Worm (Caenorhabditis elegans): Measurements from ENCODE around the gene clec-165.

Gene clec-165

ce11 chrIV:1231589-1231988 is 15.1 kb downstream of the clec-165 start, which contains the start of gene W09G12.6:
Gene W09G12.6 (plus strand): TSS chrIV:1231889.
- TF ChIP-seq elt-1 (tag; optimal IDR thresholded peaks at IDR 0.05; ENCODE audit: borderline replicate concordance, insufficient read depth) = no peak
- no peak for TF ChIP-seq mls-2 (tag; optimal IDR thresholded peaks at IDR 0.05)
- TF ChIP-seq cnd-1 (tag; optimal IDR thresholded peaks at IDR 0.05) = no peak
- no peak for TF ChIP-seq tbx-8 (GFP tag; optimal IDR thresholded peaks at IDR 0.05)
- no peak for TF ChIP-seq sptf-1 (tag; optimal IDR thresholded peaks at IDR 0.05)
- TF ChIP-seq sem-2 (GFP tag; optimal IDR thresholded peaks at IDR 0.05) = no peak
- no peak for TF ChIP-seq flh-1 (GFP tag; optimal IDR thresholded peaks at IDR 0.05)
- no peak for TF ChIP-seq nhr-12 (tag; optimal IDR thresholded peaks at IDR 0.05)
- TF ChIP-seq lsy-2 (tag; optimal IDR thresholded peaks at IDR 0.05) = no peak
- no peak for TF ChIP-seq pha-4 (tag; optimal IDR thresholded peaks at IDR 0.05)

ce11 chrIV:1228675-1229130 is 18.0 kb downstream of the clec-165 start, which contains the start of gene W09G12.7:
Gene W09G12.7 (plus strand): TSS chrIV:1229080.
- no peak for TF ChIP-seq unc-120 (tag; optimal IDR thresholded peaks at IDR 0.05; ENCODE audit: poor library complexity, severe bottlenecking)
- TF ChIP-seq ham-2 (GFP tag; optimal IDR thresholded peaks at IDR 0.05) = no peak

DNA sequence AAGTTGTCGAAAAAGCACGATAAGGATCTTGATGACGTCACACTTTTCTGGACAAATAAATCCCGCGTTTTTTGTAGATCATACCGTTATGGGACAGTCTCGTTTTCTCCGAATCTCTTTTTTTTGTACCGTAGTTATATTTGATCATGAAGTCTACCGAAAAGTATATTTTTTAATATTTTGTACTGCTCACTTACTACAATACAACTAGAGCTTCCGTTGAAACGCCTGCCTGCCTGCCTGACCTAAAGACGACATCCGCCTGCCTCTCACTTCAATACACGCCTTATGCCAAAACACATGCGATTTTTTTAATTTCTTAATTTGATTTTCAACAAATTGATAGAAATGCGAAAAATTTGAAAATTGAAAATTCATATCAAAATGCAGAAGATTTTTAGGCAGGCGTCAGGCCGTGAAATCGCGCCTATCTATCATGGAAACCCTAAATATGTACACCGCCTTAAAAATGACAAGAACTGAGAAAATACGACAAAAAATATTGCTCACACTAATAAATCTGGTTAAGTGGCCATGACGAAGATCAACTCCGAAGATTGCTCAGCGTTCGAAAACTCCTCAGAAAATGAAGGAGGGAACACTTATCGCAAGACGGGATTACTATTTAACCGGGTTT is 21.0 kb downstream of the clec-165 start, which contains the start of gene W09G12.8:
W09G12.8 (plus strand) TSS at position 587 of the 637 bp plus-strand sequence.
- TF ChIP-seq nhr-12 (tag; optimal IDR thresholded peaks at IDR 0.05) = no peak
- peak; percentile 0 for TF ChIP-seq zip-8 (tag; optimal IDR thresholded peaks at IDR 0.05)

ce11 chrIV:1224781-1225180 is 21.9 kb downstream of the clec-165 start:
- TF ChIP-seq M03D4.4 (tag; optimal IDR thresholded peaks at IDR 0.05) (no peak), nhr-12 (tag; optimal IDR thresholded peaks at IDR 0.05) (no peak), zip-8 (tag; optimal IDR thresholded peaks at IDR 0.05) (no peak), flh-1 (GFP tag; optimal IDR thresholded peaks at IDR 0.05) (no peak), mls-2 (tag; optimal IDR thresholded peaks at IDR 0.05) (no peak), ham-2 (GFP tag; optimal IDR thresholded peaks at IDR 0.05) (no peak), unc-39 (tag; optimal IDR thresholded peaks at IDR 0.05) (no peak), ceh-43 (GFP tag; optimal IDR thresholded peaks at IDR 0.05) (no peak), nhr-237 (tag; optimal IDR thresholded peaks at IDR 0.05) (no peak), elt-3 (tag; optimal IDR thresholded peaks at IDR 0.05) (no peak), cnd-1 (tag; optimal IDR thresholded peaks at IDR 0.05) (no peak), mab-5 (tag; optimal IDR thresholded peaks at IDR 0.05) (no peak), bed-3 (GFP tag; optimal IDR thresholded peaks at IDR 0.05) (no peak), ces-1 (GFP tag; optimal IDR thresholded peaks at IDR 0.05) (no peak), lin-32 (GFP tag; optimal IDR thresholded peaks at IDR 0.05) (no peak), nhr-2 (tag; optimal IDR thresholded peaks at IDR 0.05) (no peak), drap-1 (GFP tag; optimal IDR thresholded peaks at IDR 0.05) (no peak)

ce11 chrIV:1221167-1221566 is 25.5 kb downstream of the clec-165 start, which contains the start of gene W09G12.10:
Gene W09G12.10 (minus strand): TSS chrIV:1221287.
- TF ChIP-seq ham-2 (GFP tag; optimal IDR thresholded peaks at IDR 0.05) (peak; percentile 73), lsy-2 (tag; optimal IDR thresholded peaks at IDR 0.05) (no peak), bed-3 (GFP tag; optimal IDR thresholded peaks at IDR 0.05) (no peak), ces-1 (GFP tag; optimal IDR thresholded peaks at IDR 0.05) (peak; percentile 19), nhr-2 (tag; optimal IDR thresholded peaks at IDR 0.05) (no peak)

- TF ChIP-seq elt-3 (tag; optimal IDR thresholded peaks at IDR 0.05) = no peak
- no peak for TF ChIP-seq flh-1 (GFP tag; optimal IDR thresholded peaks at IDR 0.05)
- no peak for TF ChIP-seq unc-39 (tag; optimal IDR thresholded peaks at IDR 0.05)
- no peak for TF ChIP-seq blmp-1 (tag; optimal IDR thresholded peaks at IDR 0.05)
- no peak for TF ChIP-seq tbx-8 (GFP tag; optimal IDR thresholded peaks at IDR 0.05)
- no peak for TF ChIP-seq ceh-43 (GFP tag; optimal IDR thresholded peaks at IDR 0.05)
- no peak for TF ChIP-seq mab-5 (tag; optimal IDR thresholded peaks at IDR 0.05)
- TF ChIP-seq nhr-2 (tag; optimal IDR thresholded peaks at IDR 0.05) = no peak
- no peak for TF ChIP-seq M03D4.4 (tag; optimal IDR thresholded peaks at IDR 0.05)
- no peak for TF ChIP-seq elt-1 (tag; optimal IDR thresholded peaks at IDR 0.05; ENCODE audit: borderline replicate concordance, insufficient read depth)
- no peak for TF ChIP-seq sptf-1 (tag; optimal IDR thresholded peaks at IDR 0.05)
- no peak for TF ChIP-seq nhr-12 (tag; optimal IDR thresholded peaks at IDR 0.05)
- TF ChIP-seq ztf-11 (tag; optimal IDR thresholded peaks at IDR 0.05) = no peak
- no peak for TF ChIP-seq unc-120 (tag; optimal IDR thresholded peaks at IDR 0.05; ENCODE audit: poor library complexity, severe bottlenecking)
Measured at ce11 chrIV:1216290-1216689, 30.4 kb downstream of the clec-165 start, which contains the start of gene W09G12.9. Gene W09G12.9 (plus strand): TSS chrIV:1216590.

Measured in whole organism, mixed stage, embryonic.